Worm (Caenorhabditis elegans) whole organism, L2 larva: Measurements from ENCODE around the gene ecps-2.

Experiments
- R02D3.7 ChIP-seq: fragments of 150-350 bp; optimal IDR thresholded peaks from 2 replicates; lab custom pipeline; 2014; ENCODE audit warnings: missing biosample characterization, missing genetic modification characterization
- ama-1 ChIP-seq: fragments of 150-350 bp; optimal IDR thresholded peaks from 2 replicates; lab custom pipeline; 2018; ENCODE audit warnings: inconsistent platforms
- ceh-16 ChIP-seq: fragments of 150-350 bp; optimal IDR thresholded peaks from 2 replicates; lab custom pipeline; 2014; ENCODE audit warnings: missing biosample characterization, missing genetic modification characterization
- elt-1 ChIP-seq: fragments of 150-350 bp; optimal IDR thresholded peaks from 2 replicates; lab custom pipeline; 2014; ENCODE audit warnings: missing biosample characterization, missing genetic modification characterization
- elt-3 ChIP-seq: sonication (generic microtip); optimal IDR thresholded peaks from 2 replicates; lab custom pipeline; 2017; ENCODE audit warnings: missing biosample characterization, missing genetic modification characterization
- mdl-1 ChIP-seq, 2 experiments: fragments of 150-350 bp in 1 of 2; sonication (generic microtip) in 1 of 2; optimal IDR thresholded peaks; 2 replicates each; lab custom pipeline; 2017; ENCODE audit warnings: missing biosample characterization in 2 of 2, missing genetic modification characterization in 2 of 2
- nhr-11 ChIP-seq: fragments of 150-350 bp; optimal IDR thresholded peaks from 2 replicates; lab custom pipeline; 2014; ENCODE audit warnings: missing biosample characterization, missing genetic modification characterization
- nhr-6 ChIP-seq: fragments of 150-350 bp; optimal IDR thresholded peaks from 2 replicates; lab custom pipeline; 2014; ENCODE audit warnings: missing biosample characterization, missing genetic modification characterization
- unc-55 ChIP-seq: fragments of 150-350 bp; sonication (generic microtip); optimal IDR thresholded peaks from 3 replicates; lab custom pipeline; 2014; ENCODE audit warnings: missing biosample characterization, missing genetic modification reagents, missing genetic modification characterization
- unc-62 ChIP-seq: fragments of 150-350 bp; optimal IDR thresholded peaks from 2 replicates; lab custom pipeline; 2014; ENCODE audit warnings: missing biosample characterization, missing genetic modification reagents, missing genetic modification characterization
- ztf-11 ChIP-seq: sonication (generic microtip); optimal IDR thresholded peaks from 2 replicates; lab custom pipeline; 2017; ENCODE audit warnings: missing biosample characterization, missing genetic modification characterization

DNA sequence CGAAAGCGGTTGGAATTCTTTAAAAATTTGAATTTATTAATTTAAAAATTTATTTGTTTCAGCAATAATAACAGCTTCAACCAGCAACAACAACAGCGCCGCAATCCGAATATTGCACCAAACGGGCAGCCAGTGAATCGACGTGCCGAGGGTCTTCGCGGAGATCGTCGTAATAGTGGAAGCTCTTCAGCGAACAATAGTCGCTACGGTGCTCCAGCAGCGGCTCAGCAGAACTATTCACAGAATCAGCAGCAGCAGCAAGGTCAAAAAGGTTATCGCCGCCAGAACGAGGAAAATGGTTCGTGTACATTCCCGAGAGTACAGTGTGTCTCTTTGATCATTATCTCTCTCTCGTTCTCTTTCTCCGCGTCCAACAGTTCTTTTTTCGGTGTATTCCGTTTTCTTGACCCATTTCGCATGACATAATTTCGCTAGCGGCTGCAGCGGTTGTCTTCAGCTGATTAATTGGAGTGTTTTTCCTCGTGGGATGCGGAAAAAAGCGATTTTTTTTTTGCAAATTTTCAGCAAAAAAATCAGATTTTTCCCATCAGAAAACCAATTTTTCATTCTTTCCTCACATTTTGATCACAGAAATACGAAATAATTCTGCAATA is 20.2 kb downstream of the ecps-2 start:
- no peak for TF ChIP-seq unc-62 (GFP tag; lab: Kevin White, UChicago)
- TF ChIP-seq nhr-11 (tag; lab: Kevin White, UChicago), result no peak
- TF ChIP-seq elt-1 (tag; lab: Kevin White, UChicago), result no peak
- TF ChIP-seq ceh-16, result no peak
- TF ChIP-seq ztf-11 (tag; lab: Kevin White, UChicago), result no peak
- TF ChIP-seq elt-3 (tag; lab: Kevin White, UChicago), result no peak
- TF ChIP-seq unc-55, result no peak
- TF ChIP-seq R02D3.7 (tag; lab: Kevin White, UChicago), result no peak
- no peak for TF ChIP-seq nhr-6
- TF ChIP-seq mdl-1 (tag; optimal IDR thresholded peaks at IDR 0.05; lab: Kevin White, UChicago), result no peak
- TF ChIP-seq ama-1 (lab: Kevin White, UChicago), result no peak
